Fruit fly (Drosophila melanogaster) whole organism, embryonic: ENCODE results near the gene CG34116.
A peak's percentile ranks its signal among the peaks of the same experiment; 100 is the strongest.

Source experiments
- CG11398 ChIP-seq: fragments of 200-800 bp; sonication (Bioruptor generic); optimal IDR thresholded peaks from 2 replicates; lab custom pipeline; 2016; ENCODE audit warnings: missing biosample characterization, missing genetic modification characterization
- CG12071 ChIP-seq: fragments of 200-800 bp; sonication (Bioruptor generic); optimal IDR thresholded peaks from 3 replicates; lab custom pipeline; 2018; ENCODE audit warnings: missing biosample characterization, mild to moderate bottlenecking, missing genetic modification characterization
- CG12659 ChIP-seq: fragments of 200-800 bp; sonication (Bioruptor generic); optimal IDR thresholded peaks from 3 replicates; lab custom pipeline; 2017; ENCODE audit warnings: mild to moderate bottlenecking, missing biosample characterization, missing genetic modification reagents, missing genetic modification characterization
- CG13287 ChIP-seq: fragments of 200-800 bp; sonication (Bioruptor generic); IDR thresholded peaks from 2 replicates; pipeline ENCODE4 v1.3.6; 2022; ENCODE audit warnings: missing biosample characterization, missing genetic modification characterization; ENCODE audit not compliant: partially characterized antibody
- CG14667 ChIP-seq: fragments of 200-800 bp; sonication (Bioruptor generic); IDR thresholded peaks from 2 replicates; pipeline ENCODE4 v1.3.6; 2022; ENCODE audit warnings: missing biosample characterization, missing genetic modification characterization
- CG1529 ChIP-seq: fragments of 200-800 bp; sonication (Bioruptor generic); optimal IDR thresholded peaks from 3 replicates; lab custom pipeline; 2018; ENCODE audit warnings: missing biosample characterization, missing genetic modification characterization
- CG15514 ChIP-seq: fragments of 200-800 bp; sonication (Bioruptor generic); optimal IDR thresholded peaks from 3 replicates; lab custom pipeline; 2017; ENCODE audit warnings: missing biosample characterization, missing genetic modification characterization, mild to moderate bottlenecking, moderate library complexity, missing genetic modification reagents
- CG17361 ChIP-seq: fragments of 200-800 bp; sonication (Bioruptor generic); IDR thresholded peaks from 3 replicates; pipeline ENCODE4 v1.3.6; 2022; ENCODE audit warnings: missing biosample characterization, missing genetic modification characterization
- CG17385 ChIP-seq: fragments of 200-800 bp; sonication (Bioruptor generic); optimal IDR thresholded peaks from 3 replicates; lab custom pipeline; 2018; ENCODE audit warnings: missing biosample characterization, mild to moderate bottlenecking, missing genetic modification characterization
- CG18011 ChIP-seq: fragments of 200-800 bp; sonication (Bioruptor generic); optimal IDR thresholded peaks from 2 replicates; lab custom pipeline; 2017; ENCODE audit warnings: missing biosample characterization, missing genetic modification characterization, mild to moderate bottlenecking, moderate library complexity, missing genotype
- CG18476 ChIP-seq: fragments of 200-800 bp; sonication (Bioruptor generic); optimal IDR thresholded peaks from 2 replicates; lab custom pipeline; 2016; ENCODE audit warnings: missing biosample characterization, mild to moderate bottlenecking, missing genetic modification characterization
- CG2889 ChIP-seq: fragments of 200-800 bp; sonication (Bioruptor generic); IDR thresholded peaks from 3 replicates; pipeline ENCODE4 v1.3.6; 2022; ENCODE audit warnings: missing biosample characterization, missing genetic modification characterization
- CG4360 ChIP-seq: fragments of 200-800 bp; sonication (Bioruptor generic); IDR thresholded peaks from 2 replicates; pipeline ENCODE4 v1.3.6; 2022; ENCODE audit warnings: missing biosample characterization, missing genetic modification characterization
- CG7372 ChIP-seq: fragments of 200-800 bp; sonication (Bioruptor generic); IDR thresholded peaks from 2 replicates; pipeline ENCODE4 v1.3.6; 2022; ENCODE audit warnings: missing biosample characterization, missing genetic modification characterization
- CG8765 ChIP-seq: fragments of 200-800 bp; sonication (Bioruptor generic); IDR thresholded peaks from 2 replicates; pipeline ENCODE4 v1.3.6; 2022; ENCODE audit warnings: missing biosample characterization, missing genetic modification characterization
- CTCF ChIP-seq: fragments of 200-800 bp; sonication (Bioruptor generic); optimal IDR thresholded peaks from 2 replicates; lab custom pipeline; 2017; ENCODE audit warnings: missing biosample characterization, mild to moderate bottlenecking, missing genetic modification characterization, moderate library complexity
- D19B ChIP-seq: fragments of 200-800 bp; sonication (Bioruptor generic); optimal IDR thresholded peaks from 2 replicates; lab custom pipeline; 2017; ENCODE audit warnings: missing biosample characterization, mild to moderate bottlenecking, missing genetic modification characterization
- Deaf1 ChIP-seq: fragments of 200-800 bp; optimal IDR thresholded peaks from 3 replicates; lab custom pipeline; 2019; ENCODE audit warnings: missing biosample characterization, mild to moderate bottlenecking, missing genetic modification characterization, moderate library complexity
- Dfd ChIP-seq, 2 experiments: fragments of >200 bp; optimal IDR thresholded peaks; 2 replicates each; lab custom pipeline; 2017; ENCODE audit warnings: missing biosample characterization in 2 of 2, missing genetic modification characterization in 2 of 2
- Dip2 ChIP-seq: fragments of 200-800 bp; sonication (Bioruptor generic); IDR thresholded peaks from 2 replicates; pipeline ENCODE4 v1.3.6; 2022; ENCODE audit warnings: missing biosample characterization, missing genetic modification characterization
- E2f2 ChIP-seq: fragments of 200-800 bp; sonication (Bioruptor generic); IDR thresholded peaks from 2 replicates; pipeline ENCODE4 v1.3.6; 2022; ENCODE audit warnings: missing biosample characterization, missing genetic modification characterization
- Elba2 ChIP-seq: fragments of 200-800 bp; sonication (Bioruptor generic); optimal IDR thresholded peaks from 3 replicates; lab custom pipeline; 2016; ENCODE audit warnings: missing biosample characterization, missing genetic modification characterization
- HHEX ChIP-seq: fragments of 200-800 bp; sonication (Bioruptor generic); optimal IDR thresholded peaks from 3 replicates; lab custom pipeline; 2017; ENCODE audit warnings: missing biosample characterization, mild to moderate bottlenecking, missing genetic modification characterization, missing genetic modification reagents
- HLHmδ ChIP-seq: fragments of 200-800 bp; sonication (Bioruptor generic); optimal IDR thresholded peaks from 2 replicates; lab custom pipeline; 2018; ENCODE audit warnings: missing biosample characterization, mild to moderate bottlenecking, missing genetic modification characterization, moderate library complexity
- HmgD ChIP-seq: fragments of 200-800 bp; sonication (Bioruptor generic); optimal IDR thresholded peaks from 3 replicates; lab custom pipeline; 2016; ENCODE audit warnings: missing biosample characterization, missing genetic modification characterization
- Mad ChIP-seq: fragments of 200-800 bp; sonication (Bioruptor generic); optimal IDR thresholded peaks from 2 replicates; lab custom pipeline; 2016; ENCODE audit warnings: missing biosample characterization, missing genetic modification characterization
- Mes4 ChIP-seq: fragments of 200-800 bp; sonication (Bioruptor generic); optimal IDR thresholded peaks from 2 replicates; lab custom pipeline; 2016; ENCODE audit warnings: missing biosample characterization, missing genetic modification characterization
- Myb ChIP-seq: fragments of 200-800 bp; sonication (Bioruptor generic); optimal IDR thresholded peaks from 2 replicates; lab custom pipeline; 2016; ENCODE audit warnings: missing biosample characterization, missing genetic modification characterization
- Nf-YC ChIP-seq: fragments of 200-800 bp; optimal IDR thresholded peaks from 3 replicates; lab custom pipeline; 2019; ENCODE audit warnings: missing biosample characterization, mild to moderate bottlenecking, missing genetic modification characterization, moderate library complexity
- Scr ChIP-seq: fragments of 200-800 bp; sonication (Bioruptor generic); IDR thresholded peaks from 2 replicates; pipeline ENCODE4 v1.3.6; 2022; ENCODE audit warnings: missing biosample characterization, missing genetic modification characterization; ENCODE audit not compliant: partially characterized antibody
- Xbp1 ChIP-seq: fragments of 200-800 bp; sonication (Bioruptor generic); optimal IDR thresholded peaks from 3 replicates; lab custom pipeline; 2016; ENCODE audit warnings: missing biosample characterization, mild to moderate bottlenecking, missing genetic modification characterization
- YL-1 ChIP-seq: fragments of 200-800 bp; sonication (Bioruptor generic); optimal IDR thresholded peaks from 3 replicates; lab custom pipeline; 2017; ENCODE audit warnings: missing biosample characterization, mild to moderate bottlenecking, missing genetic modification characterization
- amos ChIP-seq: fragments of 200-800 bp; sonication (Bioruptor generic); IDR thresholded peaks from 2 replicates; pipeline ENCODE4 v1.3.6; 2022; ENCODE audit warnings: missing biosample characterization, missing genetic modification characterization; ENCODE audit not compliant: partially characterized antibody
- bab2 ChIP-seq: fragments of 200-800 bp; sonication (Bioruptor generic); optimal IDR thresholded peaks from 2 replicates; lab custom pipeline; 2016; ENCODE audit warnings: missing biosample characterization, missing genetic modification characterization
- bsh ChIP-seq, 2 experiments: fragments of 200-800 bp; sonication (Bioruptor generic); optimal IDR thresholded peaks; 2 replicates each; lab custom pipeline; 2017 to 2018; ENCODE audit warnings: mild to moderate bottlenecking in 2 of 2, missing biosample characterization in 2 of 2, missing genetic modification characterization in 2 of 2, moderate library complexity in 1 of 2
- en ChIP-seq: fragments of 200-800 bp; sonication (Bioruptor generic); optimal IDR thresholded peaks from 2 replicates; lab custom pipeline; 2016; ENCODE audit warnings: missing biosample characterization, missing genetic modification characterization
- fd96Cb ChIP-seq: fragments of 200-800 bp; sonication (Bioruptor generic); optimal IDR thresholded peaks from 2 replicates; lab custom pipeline; 2018; ENCODE audit warnings: missing biosample characterization, mild to moderate bottlenecking, missing genetic modification characterization, moderate library complexity
- ftz-f1 ChIP-seq: fragments of 200-800 bp; sonication (Bioruptor generic); optimal IDR thresholded peaks from 2 replicates; lab custom pipeline; 2016; ENCODE audit warnings: missing biosample characterization, missing genetic modification characterization
- gro ChIP-seq: fragments of 200-800 bp; sonication (Bioruptor generic); optimal IDR thresholded peaks from 2 replicates; lab custom pipeline; 2016; ENCODE audit warnings: missing biosample characterization, missing genetic modification characterization
- gsb-n ChIP-seq: fragments of 200-800 bp; sonication (Bioruptor generic); optimal IDR thresholded peaks from 3 replicates; lab custom pipeline; 2018; ENCODE audit warnings: missing biosample characterization, mild to moderate bottlenecking, missing genetic modification characterization
- jumu ChIP-seq: fragments of 200-800 bp; sonication (Bioruptor generic); optimal IDR thresholded peaks from 3 replicates; lab custom pipeline; 2016; ENCODE audit warnings: missing biosample characterization, missing genetic modification characterization
- lbe ChIP-seq: fragments of 200-800 bp; sonication (Bioruptor generic); optimal IDR thresholded peaks from 2 replicates; lab custom pipeline; 2016; ENCODE audit warnings: missing biosample characterization, mild to moderate bottlenecking, missing genetic modification characterization
- ranshi ChIP-seq: fragments of 200-800 bp; sonication (Bioruptor generic); IDR thresholded peaks from 2 replicates; pipeline ENCODE4 v1.3.6; 2022; ENCODE audit warnings: missing biosample characterization, missing genetic modification characterization
- sens ChIP-seq: fragments of 200-800 bp; sonication (Bioruptor generic); peaks from one replicate; lab custom pipeline; 2016; ENCODE audit warnings: missing biosample characterization, missing genetic modification characterization
- ssp ChIP-seq: fragments of 200-800 bp; sonication (Bioruptor generic); IDR thresholded peaks from 2 replicates; pipeline ENCODE4 v1.3.6; 2022; ENCODE audit warnings: missing biosample characterization, missing genetic modification characterization
- stwl ChIP-seq: fragments of 200-800 bp; sonication (Bioruptor generic); optimal IDR thresholded peaks from 3 replicates; lab custom pipeline; 2018; ENCODE audit warnings: missing biosample characterization, mild to moderate bottlenecking, missing genetic modification characterization, moderate library complexity
- tio ChIP-seq: fragments of 200-800 bp; sonication (Bioruptor generic); optimal IDR thresholded peaks from 2 replicates; lab custom pipeline; 2017; ENCODE audit warnings: missing biosample characterization, missing genetic modification characterization, inconsistent platforms
- trem ChIP-seq: fragments of 200-800 bp; optimal IDR thresholded peaks from 3 replicates; lab custom pipeline; 2019; ENCODE audit warnings: missing biosample characterization, mild to moderate bottlenecking, missing genetic modification characterization, moderate library complexity
- twi ChIP-seq: fragments of 200-800 bp; optimal IDR thresholded peaks from 2 replicates; lab custom pipeline; 2019; ENCODE audit warnings: missing biosample characterization, mild to moderate bottlenecking, missing genetic modification characterization, moderate library complexity

Gene CG34116

dm6 chr3L:19817807-19818531 is 12.1 kb upstream of the CG34116 start, which contains the start of the genes Fibp and Deaf1 (continued):
- TF ChIP-seq twi (tag; lab: Kevin White, UChicago) (peak; percentile 64), CG4360 (GFP tag; lab: Robert Waterston, UW) (peak; percentile 96), Dip2 (GFP tag; lab: Robert Waterston, UW) (no peak), ftz-f1 (GFP tag; lab: Kevin White, UChicago) (no peak), CG17361 (GFP tag; lab: Robert Waterston, UW) (peak; percentile 92), D19B (GFP tag; lab: Kevin White, UChicago) (peak; percentile 47), Elba2 (peak; percentile 95), CG12071 (GFP tag; lab: Kevin White, UChicago) (no peak), CG18011 (GFP tag; lab: Kevin White, UChicago) (peak; percentile 48), fd96Cb (tag; lab: Kevin White, UChicago) (peak; percentile 64), Dfd (GFP tag; optimal IDR thresholded peaks at IDR 0.05; lab: Kevin White, UChicago) (peak in 1 of 2 experiments; percentile 39), CG7372 (GFP tag; lab: Robert Waterston, UW) (peak; percentile 59), Xbp1 (GFP tag; lab: Kevin White, UChicago) (peak; percentile 87), HLHmδ (no peak), bab2 (peak; percentile 80), Mes4 (GFP tag; lab: Kevin White, UChicago) (peak; percentile 71), trem (tag; lab: Kevin White, UChicago) (peak; percentile 67), en (no peak), Mad (GFP tag; lab: Kevin White, UChicago) (peak; percentile 55), ranshi (GFP tag; lab: Robert Waterston, UW) (peak; percentile 39; the same call in 1 of the 2 replicates), CG2889 (GFP tag; lab: Robert Waterston, UW) (peak; percentile 62; the same call in 1 of the 3 replicates), CG1529 (GFP tag; lab: Kevin White, UChicago) (peak; percentile 29), HmgD (peak; percentile 84), Scr (peak; percentile 97)

DNA sequence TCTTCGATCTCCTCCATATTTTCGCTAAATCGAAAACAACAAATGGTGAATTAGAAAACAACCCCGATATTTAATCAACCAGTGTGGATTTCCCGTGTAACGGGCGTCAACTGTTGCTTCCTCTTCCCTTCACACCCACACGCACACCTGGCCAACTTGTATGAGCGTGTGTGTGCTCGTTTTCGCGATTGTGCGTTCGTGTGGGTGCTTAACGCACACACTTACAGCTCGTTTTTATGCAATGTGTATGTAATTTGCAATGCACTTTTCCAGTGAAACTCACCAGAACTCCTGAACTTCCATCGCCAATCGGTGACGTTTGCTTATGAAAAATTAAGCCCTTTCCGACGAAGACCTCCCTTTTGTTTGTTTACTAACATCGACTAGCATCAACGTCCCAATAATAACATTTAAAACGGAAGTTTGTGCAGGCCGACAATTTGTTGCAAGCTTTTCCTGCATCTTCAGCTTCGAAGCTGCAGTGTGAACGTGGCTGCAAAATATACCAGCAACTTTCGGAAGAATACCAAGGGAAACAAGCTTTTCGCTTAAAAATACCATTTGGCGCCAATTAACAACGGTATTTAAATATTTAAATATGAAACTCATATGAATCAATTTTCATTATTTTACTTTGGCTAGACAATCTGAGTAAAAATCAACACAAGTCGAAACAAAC is 9.8 kb upstream of the CG34116 start, which contains the start of gene cyc:
Gene cyc (minus strand): TSS at position 467 of the 679 bp plus-strand sequence.
- TF ChIP-seq CG11398 (GFP tag; lab: Kevin White, UChicago) (no peak), YL-1 (GFP tag; lab: Kevin White, UChicago) (peak; percentile 32), CG17385 (GFP tag; lab: Kevin White, UChicago) (peak; percentile 68), E2f2 (peak; percentile 95), CG15514 (GFP tag; lab: Kevin White, UChicago) (peak; percentile 84), Mes4 (GFP tag; lab: Kevin White, UChicago) (no peak), sens (GFP tag; lab: Kevin White, UChicago) (peak; percentile 42), CG13287 (peak; percentile 8; the same call in 1 of the 2 replicates), CG12659 (GFP tag; lab: Kevin White, UChicago) (peak; percentile 36), HHEX (GFP tag; lab: Kevin White, UChicago) (no peak), CG18476 (GFP tag; lab: Kevin White, UChicago) (no peak), stwl (tag; lab: Kevin White, UChicago) (peak; percentile 17), Deaf1 (tag; lab: Kevin White, UChicago) (peak; percentile 84), lbe (GFP tag; lab: Kevin White, UChicago) (peak; percentile 22), tio (GFP tag; lab: Kevin White, UChicago) (no peak), bsh (GFP tag; optimal IDR thresholded peaks at IDR 0.05; lab: Kevin White, UChicago) (peak in 1 of 2 experiments; percentile 22), gsb-n (tag; lab: Kevin White, UChicago) (no peak), Myb (GFP tag; lab: Kevin White, UChicago) (peak; percentile 29), amos (GFP tag; lab: Robert Waterston, UW) (no peak; the same call in 1 of the 2 replicates), CG14667 (no peak), CTCF (GFP tag; lab: Kevin White, UChicago) (peak; percentile 51), gro (GFP tag; lab: Kevin White, UChicago) (peak; percentile 3), Nf-YC (tag; lab: Kevin White, UChicago) (peak; percentile 5), jumu (GFP tag; lab: Kevin White, UChicago) (no peak), CG8765 (no peak), ssp (0 out of 2 replicates have a peak, but pooled peaks have one; percentile 26)
